Worm (Caenorhabditis elegans) whole organism, mixed stage, embryonic: ENCODE measurements around the gene htp-2.

Experiments used
- M03D4.4 ChIP-seq: sonication (generic microtip); optimal IDR thresholded peaks from 2 replicates; lab custom pipeline; 2017; ENCODE audit warnings: mild to moderate bottlenecking, missing genetic modification characterization, missing compliant biosample characterization
- bed-3 ChIP-seq: fragments of 200-800 bp; sonication (Bioruptor generic); optimal IDR thresholded peaks from 3 replicates; lab custom pipeline; 2018; ENCODE audit warnings: mild to moderate bottlenecking, missing genetic modification characterization, moderate library complexity, missing compliant biosample characterization
- blmp-1 ChIP-seq: fragments of 150-350 bp; optimal IDR thresholded peaks from 2 replicates; lab custom pipeline; 2014; ENCODE audit warnings: missing biosample characterization, missing genetic modification characterization
- ceh-39 ChIP-seq: fragments of 150-350 bp; optimal IDR thresholded peaks from 2 replicates; lab custom pipeline; 2014; ENCODE audit warnings: missing biosample characterization, missing genetic modification characterization
- ceh-43 ChIP-seq: fragments of 200-800 bp; sonication (Bioruptor generic); optimal IDR thresholded peaks from 2 replicates; lab custom pipeline; 2018; ENCODE audit warnings: mild to moderate bottlenecking, missing genetic modification characterization, moderate library complexity, missing compliant biosample characterization
- ceh-83 ChIP-seq: fragments of 200-800 bp; sonication (Bioruptor generic); optimal IDR thresholded peaks from 2 replicates; lab custom pipeline; 2018; ENCODE audit warnings: mild to moderate bottlenecking, missing genetic modification characterization, missing compliant biosample characterization
- ces-1 ChIP-seq: fragments of 150-350 bp; optimal IDR thresholded peaks from 2 replicates; lab custom pipeline; 2014; ENCODE audit warnings: missing biosample characterization, missing genetic modification reagents, missing genetic modification characterization
- cnd-1 ChIP-seq: fragments of 200-800 bp; sonication (Bioruptor generic); optimal IDR thresholded peaks from 2 replicates; lab custom pipeline; 2018; ENCODE audit warnings: mild to moderate bottlenecking, missing genetic modification characterization, missing compliant biosample characterization
- drap-1 ChIP-seq: fragments of 200-800 bp; sonication (Bioruptor generic); optimal IDR thresholded peaks from 3 replicates; lab custom pipeline; 2018; ENCODE audit warnings: mild to moderate bottlenecking, missing genetic modification characterization, missing compliant biosample characterization
- elt-1 ChIP-seq: sonication (generic microtip); optimal IDR thresholded peaks from 2 replicates; lab custom pipeline; 2017; ENCODE audit warnings: missing genetic modification characterization, mild to moderate bottlenecking, missing compliant biosample characterization, antibody characterized with exemption, moderate library complexity, borderline replicate concordance; ENCODE audit not compliant: insufficient read depth
- flh-1 ChIP-seq: fragments of 200-800 bp; sonication (Bioruptor generic); optimal IDR thresholded peaks from 2 replicates; lab custom pipeline; 2018; ENCODE audit warnings: mild to moderate bottlenecking, missing genetic modification characterization, moderate library complexity, missing compliant biosample characterization
- ham-2 ChIP-seq: fragments of 200-800 bp; sonication (Bioruptor generic); optimal IDR thresholded peaks from 2 replicates; lab custom pipeline; 2018; ENCODE audit warnings: mild to moderate bottlenecking, missing genetic modification characterization, missing compliant biosample characterization
- hlh-1 ChIP-seq: fragments of 150-350 bp; optimal IDR thresholded peaks from 2 replicates; lab custom pipeline; 2014; ENCODE audit warnings: missing biosample characterization, missing genetic modification reagents, missing genetic modification characterization
- lin-13 ChIP-seq: fragments of 150-350 bp; optimal IDR thresholded peaks from 2 replicates; lab custom pipeline; 2014; ENCODE audit warnings: missing biosample characterization, missing genetic modification characterization
- lin-32 ChIP-seq: fragments of 200-800 bp; sonication (Bioruptor generic); optimal IDR thresholded peaks from 2 replicates; lab custom pipeline; 2018; ENCODE audit warnings: mild to moderate bottlenecking, missing genetic modification characterization, missing compliant biosample characterization
- lsy-2 ChIP-seq: fragments of 150-350 bp; optimal IDR thresholded peaks from 2 replicates; lab custom pipeline; 2014; ENCODE audit warnings: missing biosample characterization, missing genetic modification characterization
- mab-5 ChIP-seq: fragments of 150-350 bp; optimal IDR thresholded peaks from 2 replicates; lab custom pipeline; 2014; ENCODE audit warnings: missing biosample characterization, missing genetic modification characterization
- mep-1 ChIP-seq: fragments of 150-350 bp; optimal IDR thresholded peaks from 2 replicates; lab custom pipeline; 2017; ENCODE audit warnings: missing biosample characterization, missing genetic modification reagents, missing genetic modification characterization, inconsistent platforms
- mls-2 ChIP-seq: sonication (generic microtip); optimal IDR thresholded peaks from 2 replicates; lab custom pipeline; 2016; ENCODE audit warnings: mild to moderate bottlenecking, missing genetic modification characterization, moderate library complexity, missing compliant biosample characterization
- nhr-12 ChIP-seq: fragments of 150-350 bp; optimal IDR thresholded peaks from 2 replicates; lab custom pipeline; 2014; ENCODE audit warnings: missing biosample characterization, missing genetic modification characterization
- nhr-2 ChIP-seq: fragments of 150-350 bp; optimal IDR thresholded peaks from 2 replicates; lab custom pipeline; 2014; ENCODE audit warnings: missing biosample characterization, missing genetic modification characterization
- nhr-28 ChIP-seq: fragments of 150-350 bp; optimal IDR thresholded peaks from 2 replicates; lab custom pipeline; 2014; ENCODE audit warnings: missing biosample characterization, missing genetic modification characterization
- nhr-76 ChIP-seq: sonication (generic microtip); optimal IDR thresholded peaks from 2 replicates; lab custom pipeline; 2017; ENCODE audit warnings: missing biosample characterization, missing genetic modification characterization
- pha-4 ChIP-seq: fragments of 150-350 bp; optimal IDR thresholded peaks from 2 replicates; lab custom pipeline; 2018; ENCODE audit warnings: missing biosample characterization, missing genetic modification reagents, missing genetic modification characterization
- sem-2 ChIP-seq: fragments of 200-800 bp; sonication (Bioruptor generic); optimal IDR thresholded peaks from 2 replicates; lab custom pipeline; 2018; ENCODE audit warnings: mild to moderate bottlenecking, missing genetic modification characterization, missing compliant biosample characterization
- snpc-4 ChIP-seq: fragments of 150-350 bp; optimal IDR thresholded peaks from 2 replicates; lab custom pipeline; 2014; ENCODE audit warnings: missing biosample characterization, missing genetic modification characterization
- tbx-8 ChIP-seq: fragments of 200-800 bp; sonication (Bioruptor generic); optimal IDR thresholded peaks from 2 replicates; lab custom pipeline; 2018; ENCODE audit warnings: mild to moderate bottlenecking, missing genetic modification characterization, moderate library complexity, missing compliant biosample characterization
- unc-120 ChIP-seq: sonication (generic microtip); optimal IDR thresholded peaks from 2 replicates; lab custom pipeline; 2017; ENCODE audit warnings: missing genetic modification characterization, missing compliant biosample characterization; ENCODE audit not compliant: poor library complexity, severe bottlenecking
- unc-62 ChIP-seq: fragments of 150-350 bp; optimal IDR thresholded peaks from 2 replicates; lab custom pipeline; 2014; ENCODE audit warnings: missing biosample characterization, missing genetic modification reagents, missing genetic modification characterization
- zip-8 ChIP-seq: fragments of 150-350 bp; optimal IDR thresholded peaks from 2 replicates; lab custom pipeline; 2014; ENCODE audit warnings: missing biosample characterization, missing genetic modification characterization
- ztf-11 ChIP-seq: fragments of 150-350 bp; optimal IDR thresholded peaks from 2 replicates; lab custom pipeline; 2014; ENCODE audit warnings: missing biosample characterization, missing genetic modification characterization

Gene htp-2

ce11 chrIV:6419031-6419582 is at the start of gene htp-2, which contains the start of gene Y73B6BL.23:
htp-2 (plus strand) TSS chrIV:6419522.
Y73B6BL.23 (minus strand) TSS chrIV:6419081.
- TF ChIP-seq elt-1 (tag; lab: Kevin White, UChicago) (no peak), unc-120 (tag; lab: Kevin White, UChicago) (no peak), blmp-1 (tag; lab: Kevin White, UChicago) (no peak), ztf-11 (tag; lab: Kevin White, UChicago) (no peak), nhr-28 (tag; lab: Kevin White, UChicago) (no peak), sem-2 (GFP tag; lab: Kevin White, UChicago) (no peak), unc-62 (GFP tag; lab: Kevin White, UChicago) (no peak), lsy-2 (tag; lab: Kevin White, UChicago) (no peak), nhr-12 (tag; lab: Kevin White, UChicago) (no peak), ceh-39 (tag; lab: Kevin White, UChicago) (no peak), mab-5 (tag; lab: Kevin White, UChicago) (no peak), bed-3 (GFP tag; lab: Kevin White, UChicago) (no peak), snpc-4 (tag; lab: Kevin White, UChicago) (no peak)

- TF ChIP-seq nhr-76 (tag; lab: Kevin White, UChicago) = no peak
- TF ChIP-seq ces-1 = no peak
- TF ChIP-seq cnd-1 (tag; lab: Kevin White, UChicago) = no peak
- TF ChIP-seq lin-32 = no peak
- no peak for TF ChIP-seq pha-4
- no peak for TF ChIP-seq ceh-83 (GFP tag; lab: Kevin White, UChicago)
- no peak for TF ChIP-seq blmp-1 (tag; lab: Kevin White, UChicago)
- no peak for TF ChIP-seq mls-2 (tag; lab: Kevin White, UChicago)
- no peak for TF ChIP-seq lsy-2 (tag; lab: Kevin White, UChicago)
- TF ChIP-seq drap-1 = no peak
- no peak for TF ChIP-seq bed-3 (GFP tag; lab: Kevin White, UChicago)
- no peak for TF ChIP-seq unc-120 (tag; lab: Kevin White, UChicago)
- no peak for TF ChIP-seq lin-13 (tag; lab: Kevin White, UChicago)
- TF ChIP-seq unc-62 (GFP tag; lab: Kevin White, UChicago) = no peak
- TF ChIP-seq sem-2 (GFP tag; lab: Kevin White, UChicago) = no peak
- TF ChIP-seq nhr-12 (tag; lab: Kevin White, UChicago) = no peak
- no peak for TF ChIP-seq M03D4.4 (tag; lab: Kevin White, UChicago)
- no peak for TF ChIP-seq nhr-2 (tag; lab: Kevin White, UChicago)
- no peak for TF ChIP-seq flh-1 (GFP tag; lab: Kevin White, UChicago)
- TF ChIP-seq ham-2 = no peak
These were observed 47.1 kb upstream of the htp-2 start for ce11 chrIV:6372267-6372666.

DNA sequence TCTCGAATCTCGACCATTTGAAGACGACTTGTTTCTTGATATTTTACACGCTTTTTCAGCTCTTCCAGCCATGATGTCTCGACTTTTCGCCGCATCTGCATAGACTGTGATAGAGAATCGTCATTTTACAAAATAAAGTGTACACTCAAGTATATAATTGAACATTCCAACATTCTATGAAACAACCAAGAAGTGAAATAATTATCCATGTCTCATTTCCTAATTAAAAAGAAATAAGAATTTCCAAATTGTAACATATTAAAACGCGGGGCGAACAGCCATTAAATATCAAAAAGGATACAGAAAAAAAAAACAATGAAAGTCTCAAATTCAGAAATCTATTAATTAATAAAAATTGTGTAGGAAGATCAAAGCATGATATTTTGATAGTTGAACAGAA is 46.3 kb upstream of the htp-2 start, which contains the start of gene smg-3:
TSS of gene smg-3 (minus strand) at position 101 of the 400 bp plus-strand sequence.
- TF ChIP-seq nhr-12 (tag; lab: Kevin White, UChicago) (no peak), lsy-2 (tag; lab: Kevin White, UChicago) (no peak), ztf-11 (tag; lab: Kevin White, UChicago) (no peak), lin-13 (tag; lab: Kevin White, UChicago) (no peak), mls-2 (tag; lab: Kevin White, UChicago) (no peak), nhr-28 (tag; lab: Kevin White, UChicago) (no peak), M03D4.4 (tag; lab: Kevin White, UChicago) (no peak), ceh-39 (tag; lab: Kevin White, UChicago) (no peak), bed-3 (GFP tag; lab: Kevin White, UChicago) (no peak)

- TF ChIP-seq lsy-2 (tag; lab: Kevin White, UChicago) = no peak
- TF ChIP-seq sem-2 (GFP tag; lab: Kevin White, UChicago) = no peak
- TF ChIP-seq tbx-8 (GFP tag; lab: Kevin White, UChicago) = no peak
- no peak for TF ChIP-seq nhr-76 (tag; lab: Kevin White, UChicago)
- TF ChIP-seq ceh-43 (GFP tag; lab: Kevin White, UChicago) = no peak
- no peak for TF ChIP-seq zip-8 (tag; lab: Kevin White, UChicago)
- TF ChIP-seq bed-3 (GFP tag; lab: Kevin White, UChicago) = no peak
- no peak for TF ChIP-seq mep-1
- TF ChIP-seq unc-62 (GFP tag; lab: Kevin White, UChicago) = no peak
- TF ChIP-seq pha-4 = no peak
- TF ChIP-seq flh-1 (GFP tag; lab: Kevin White, UChicago) = no peak
- no peak for TF ChIP-seq unc-120 (tag; lab: Kevin White, UChicago)
- no peak for TF ChIP-seq mls-2 (tag; lab: Kevin White, UChicago)
- TF ChIP-seq snpc-4 (tag; lab: Kevin White, UChicago) = no peak
- no peak for TF ChIP-seq M03D4.4 (tag; lab: Kevin White, UChicago)
- TF ChIP-seq drap-1 = no peak
- no peak for TF ChIP-seq ham-2
- no peak for TF ChIP-seq hlh-1 (tag; lab: Kevin White, UChicago)
- no peak for TF ChIP-seq nhr-12 (tag; lab: Kevin White, UChicago)
These were observed 45.6 kb upstream of the htp-2 start for ce11 chrIV:6373721-6374120.
